Fruit fly (Drosophila melanogaster) whole organism: ENCODE measurements around the gene eca.

Experiments
- EcR ChIP-seq, 2 experiments: fragments of >200 bp; optimal IDR thresholded peaks; 2 replicates each; lab custom pipeline; 2017; ENCODE audit warnings: missing biosample characterization in 2 of 2, missing genetic modification characterization in 2 of 2, missing genetic modification reagents in 2 of 2
- psq ChIP-seq: fragments of >200 bp; optimal IDR thresholded peaks from 2 replicates; lab custom pipeline; 2017

DNA sequence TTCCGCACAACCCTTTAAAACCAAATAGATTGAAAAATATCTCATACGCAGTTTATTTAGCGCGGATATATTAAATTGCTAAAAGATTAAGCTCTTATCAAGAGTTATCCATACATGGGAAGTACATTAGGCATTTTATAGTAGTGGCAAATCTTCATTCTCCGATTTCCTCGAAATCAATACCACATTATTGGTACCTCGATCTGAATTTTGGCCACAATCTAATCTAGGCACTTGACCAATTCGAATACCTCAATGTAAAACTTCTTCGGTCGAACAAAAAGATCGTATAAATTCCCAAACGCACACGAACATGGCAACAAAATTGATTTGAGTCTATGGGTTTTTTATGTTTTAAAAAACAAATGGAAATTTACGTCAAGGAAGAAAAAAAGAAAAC lies 41.3 kb downstream of the eca start:
- TF ChIP-seq EcR (GFP tag; optimal IDR thresholded peaks at IDR 0.05; lab: Kevin White, UChicago) = no peak
- TF ChIP-seq psq (lab: Kevin White, UChicago) = no peak
